Worm (Caenorhabditis elegans): ENCODE results near the gene elo-7.

DNA sequence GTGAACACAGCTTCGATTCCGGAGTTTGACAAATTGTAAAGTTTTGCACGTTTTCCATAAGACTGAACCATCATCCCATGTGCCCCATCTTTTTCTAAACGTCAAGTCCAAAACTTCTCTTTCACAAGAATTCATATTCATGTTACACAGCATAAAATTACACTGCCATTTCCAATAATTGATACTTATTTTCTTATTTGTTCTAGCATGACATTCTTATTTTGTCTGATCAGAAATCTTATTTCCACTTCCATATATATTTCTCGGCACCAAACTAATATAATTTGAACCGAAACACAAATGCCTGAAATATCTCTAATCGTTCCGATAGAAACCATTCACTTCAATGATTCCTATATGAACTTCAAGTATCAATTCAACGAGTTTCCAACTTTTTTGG lies 43.8 kb upstream of the elo-7 start, which contains the start of gene sru-2:
- TF ChIP-seq snpc-1.3 (tag; optimal IDR thresholded peaks at IDR 0.05; ENCODE audit: insufficient read depth) (no peak), nhr-179 (tag; optimal IDR thresholded peaks at IDR 0.05) (no peak), aptf-3 (GFP tag; IDR thresholded peaks at IDR 0.05) (no peak), ceh-40 (GFP tag; IDR thresholded peaks at IDR 0.05) (no peak), C06A6.2 (GFP tag; conservative IDR thresholded peaks at IDR 0.05) (no peak), F22D6.2 (tag; optimal IDR thresholded peaks at IDR 0.05) (no peak), tlf-1 (GFP tag; optimal IDR thresholded peaks at IDR 0.05) (no peak)

All from whole organism, young adult.